Fruit fly (Drosophila melanogaster) whole organism, prepupa: ENCODE data around the gene stwl.

Experiments
- CG3919 ChIP-seq: fragments of 200-800 bp; sonication (Bioruptor generic); optimal IDR thresholded peaks from 3 replicates; lab custom pipeline; 2016; ENCODE audit warnings: missing biosample characterization, missing genetic modification characterization
- Gug ChIP-seq: fragments of 200-800 bp; sonication (Bioruptor generic); IDR thresholded peaks from 2 replicates; pipeline ENCODE4 v1.3.6; 2022; ENCODE audit warnings: missing biosample characterization, missing genetic modification characterization

DNA sequence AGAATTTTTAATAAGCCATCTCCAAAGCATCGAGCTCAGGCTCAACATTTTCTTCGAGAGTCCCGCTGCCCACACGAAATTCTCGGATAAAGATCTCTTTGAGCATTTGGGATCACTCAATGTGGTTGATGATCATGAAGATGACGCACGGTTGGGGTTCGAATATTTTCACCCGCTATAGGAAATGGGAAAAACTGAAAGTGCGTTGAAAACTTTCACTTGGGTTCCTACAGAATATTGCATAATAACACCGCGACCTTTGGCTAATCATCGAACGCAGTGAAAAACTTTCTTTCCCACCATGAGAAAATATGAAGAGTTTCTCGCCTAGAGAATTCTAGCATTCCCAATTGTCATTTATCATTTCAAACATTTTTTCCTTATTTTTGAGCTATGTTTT, 19.2 kb upstream of the stwl start:
- TF ChIP-seq CG3919, result no peak
- no peak for TF ChIP-seq Gug (GFP tag; lab: Robert Waterston, UW)
